Fruit fly (Drosophila melanogaster) whole organism, embryonic: ENCODE results near the gene CG5966.

Experiments
- ATbp ChIP-seq: fragments of 200-800 bp; sonication (Bioruptor generic); optimal IDR thresholded peaks from 2 replicates; lab custom pipeline; 2017; ENCODE audit warnings: missing biosample characterization, mild to moderate bottlenecking, missing genetic modification characterization, missing genetic modification reagents
- CG10979 ChIP-seq: fragments of 200-800 bp; sonication (Bioruptor generic); optimal IDR thresholded peaks from 2 replicates; lab custom pipeline; 2018; ENCODE audit warnings: missing biosample characterization, mild to moderate bottlenecking, missing genetic modification characterization, moderate library complexity
- CG11695 ChIP-seq: fragments of 200-800 bp; sonication (Bioruptor generic); IDR thresholded peaks from 3 replicates; pipeline ENCODE4 v1.3.6; 2022; ENCODE audit warnings: missing biosample characterization, missing genetic modification characterization
- CG1233 ChIP-seq: fragments of 200-800 bp; sonication (Bioruptor generic); optimal IDR thresholded peaks from 4 replicates; lab custom pipeline; 2018; ENCODE audit warnings: missing biosample characterization, mild to moderate bottlenecking, missing genetic modification characterization
- CG13287 ChIP-seq: fragments of 200-800 bp; sonication (Bioruptor generic); IDR thresholded peaks from 2 replicates; pipeline ENCODE4 v1.3.6; 2022; ENCODE audit warnings: missing biosample characterization, missing genetic modification characterization; ENCODE audit not compliant: partially characterized antibody
- CG15514 ChIP-seq: fragments of 200-800 bp; sonication (Bioruptor generic); optimal IDR thresholded peaks from 3 replicates; lab custom pipeline; 2017; ENCODE audit warnings: missing biosample characterization, missing genetic modification characterization, mild to moderate bottlenecking, moderate library complexity, missing genetic modification reagents
- CG16863 ChIP-seq: fragments of 200-800 bp; sonication (Bioruptor generic); optimal IDR thresholded peaks from 3 replicates; lab custom pipeline; 2016; ENCODE audit warnings: missing biosample characterization, missing genetic modification characterization
- CG17186 ChIP-seq: fragments of 200-800 bp; sonication (Bioruptor generic); optimal IDR thresholded peaks from 3 replicates; lab custom pipeline; 2017; ENCODE audit warnings: missing biosample characterization, missing genetic modification reagents, missing genetic modification characterization
- CG17359 ChIP-seq: fragments of 200-800 bp; sonication (Bioruptor generic); optimal IDR thresholded peaks from 3 replicates; lab custom pipeline; 2018; ENCODE audit warnings: missing biosample characterization, mild to moderate bottlenecking, missing genetic modification characterization, moderate library complexity
- CG2202 ChIP-seq: fragments of 200-800 bp; sonication (Bioruptor generic); optimal IDR thresholded peaks from 2 replicates; lab custom pipeline; 2018; ENCODE audit warnings: missing biosample characterization, mild to moderate bottlenecking, missing genetic modification characterization
- CG31224 ChIP-seq: fragments of 200-800 bp; sonication (Bioruptor generic); IDR thresholded peaks from 2 replicates; pipeline ENCODE4 v1.3.6; 2022; ENCODE audit warnings: missing biosample characterization, missing genetic modification characterization
- CG31388 ChIP-seq: fragments of 200-800 bp; sonication (Bioruptor generic); optimal IDR thresholded peaks from 2 replicates; lab custom pipeline; 2016; ENCODE audit warnings: missing biosample characterization, missing genetic modification characterization
- CG4360 ChIP-seq: fragments of 200-800 bp; sonication (Bioruptor generic); IDR thresholded peaks from 2 replicates; pipeline ENCODE4 v1.3.6; 2022; ENCODE audit warnings: missing biosample characterization, missing genetic modification characterization
- CG6175 ChIP-seq: fragments of 200-800 bp; sonication (Bioruptor generic); IDR thresholded peaks from 3 replicates; pipeline ENCODE4 v1.3.6; 2022; ENCODE audit warnings: missing biosample characterization, missing genetic modification characterization
- CG6765 ChIP-seq: fragments of 200-800 bp; sonication (Bioruptor generic); optimal IDR thresholded peaks from 3 replicates; lab custom pipeline; 2017; ENCODE audit warnings: missing biosample characterization, mild to moderate bottlenecking, missing genetic modification characterization
- CG7357 ChIP-seq: fragments of 200-800 bp; sonication (Bioruptor generic); IDR thresholded peaks from 3 replicates; pipeline ENCODE4 v1.3.6; 2022; ENCODE audit warnings: missing biosample characterization, missing genetic modification characterization
- CG8765 ChIP-seq: fragments of 200-800 bp; sonication (Bioruptor generic); IDR thresholded peaks from 2 replicates; pipeline ENCODE4 v1.3.6; 2022; ENCODE audit warnings: missing biosample characterization, missing genetic modification characterization
- Doc2 ChIP-seq: fragments of 200-800 bp; sonication (Bioruptor generic); IDR thresholded peaks from 2 replicates; pipeline ENCODE4 v1.3.6; 2022; ENCODE audit warnings: missing biosample characterization, missing genetic modification characterization
- Dref ChIP-seq: fragments of 200-800 bp; sonication (Bioruptor generic); IDR thresholded peaks from 2 replicates; pipeline ENCODE4 v1.3.6; 2022; ENCODE audit warnings: missing biosample characterization, missing genetic modification characterization
- Fer3 ChIP-seq: fragments of 200-800 bp; sonication (Bioruptor generic); optimal IDR thresholded peaks from 2 replicates; lab custom pipeline; 2018; ENCODE audit warnings: missing biosample characterization, mild to moderate bottlenecking, missing genetic modification characterization, moderate library complexity
- H15 ChIP-seq: fragments of 200-800 bp; sonication (Bioruptor generic); IDR thresholded peaks from 3 replicates; pipeline ENCODE4 v1.3.6; 2022; ENCODE audit warnings: missing biosample characterization, missing genetic modification characterization
- Hmr ChIP-seq: fragments of 200-800 bp; sonication (Bioruptor generic); optimal IDR thresholded peaks from 3 replicates; lab custom pipeline; 2017; ENCODE audit warnings: mild to moderate bottlenecking, missing biosample characterization, missing genetic modification reagents, missing genetic modification characterization
- Lim3 ChIP-seq: fragments of 200-800 bp; sonication (Bioruptor generic); IDR thresholded peaks from 2 replicates; pipeline ENCODE4 v1.3.6; 2022; ENCODE audit warnings: missing biosample characterization, missing genetic modification characterization
- MTF-1 ChIP-seq: fragments of 200-800 bp; sonication (Bioruptor generic); optimal IDR thresholded peaks from 2 replicates; lab custom pipeline; 2018; ENCODE audit warnings: missing biosample characterization, mild to moderate bottlenecking, missing genetic modification characterization, borderline replicate concordance
- Neu2 ChIP-seq: fragments of 200-800 bp; sonication (Bioruptor generic); optimal IDR thresholded peaks from 3 replicates; lab custom pipeline; 2016; ENCODE audit warnings: missing biosample characterization, missing genetic modification characterization, borderline replicate concordance
- Oaz ChIP-seq: fragments of 200-800 bp; sonication (Bioruptor generic); IDR thresholded peaks from 2 replicates; pipeline ENCODE4 v1.3.6; 2022; ENCODE audit warnings: missing biosample characterization, missing genetic modification characterization
- Optix ChIP-seq: fragments of 200-800 bp; sonication (Bioruptor generic); IDR thresholded peaks from 3 replicates; pipeline ENCODE4 v1.3.6; 2022; ENCODE audit warnings: missing biosample characterization, missing genetic modification characterization
- PHDP ChIP-seq: fragments of 200-800 bp; sonication (Bioruptor generic); optimal IDR thresholded peaks from 3 replicates; lab custom pipeline; 2018; ENCODE audit warnings: missing biosample characterization, mild to moderate bottlenecking, missing genetic modification characterization, moderate library complexity
- Ptx1 ChIP-seq: fragments of 200-800 bp; sonication (Bioruptor generic); IDR thresholded peaks from 2 replicates; pipeline ENCODE4 v1.3.6; 2022; ENCODE audit warnings: missing biosample characterization, missing genetic modification characterization
- Rx ChIP-seq: fragments of 200-800 bp; sonication (Bioruptor generic); IDR thresholded peaks from 2 replicates; pipeline ENCODE4 v1.3.6; 2022; ENCODE audit warnings: missing biosample characterization, missing genetic modification characterization
- Sox102F ChIP-seq: fragments of 200-800 bp; sonication (Bioruptor generic); optimal IDR thresholded peaks from 2 replicates; lab custom pipeline; 2018; ENCODE audit warnings: missing biosample characterization, mild to moderate bottlenecking, missing genetic modification characterization, moderate library complexity
- Spps ChIP-seq: fragments of 200-800 bp; sonication (Bioruptor generic); optimal IDR thresholded peaks from 2 replicates; lab custom pipeline; 2018; ENCODE audit warnings: missing biosample characterization, mild to moderate bottlenecking, missing genetic modification characterization
- Vsx1 ChIP-seq: fragments of 200-800 bp; sonication (Bioruptor generic); optimal IDR thresholded peaks from 2 replicates; lab custom pipeline; 2017; ENCODE audit warnings: missing biosample characterization, mild to moderate bottlenecking, missing genetic modification characterization, missing genetic modification reagents
- dysf ChIP-seq: fragments of 200-800 bp; sonication (Bioruptor generic); IDR thresholded peaks from 3 replicates; pipeline ENCODE4 v1.3.6; 2022; ENCODE audit warnings: missing biosample characterization, missing genetic modification characterization
- en ChIP-seq: fragments of 200-800 bp; sonication (Bioruptor generic); optimal IDR thresholded peaks from 2 replicates; lab custom pipeline; 2016; ENCODE audit warnings: missing biosample characterization, missing genetic modification characterization
- fd3F ChIP-seq: fragments of 200-800 bp; sonication (Bioruptor generic); optimal IDR thresholded peaks from 2 replicates; lab custom pipeline; 2018; ENCODE audit warnings: missing biosample characterization, mild to moderate bottlenecking, missing genetic modification characterization, moderate library complexity
- fd96Cb ChIP-seq: fragments of 200-800 bp; sonication (Bioruptor generic); optimal IDR thresholded peaks from 2 replicates; lab custom pipeline; 2018; ENCODE audit warnings: missing biosample characterization, mild to moderate bottlenecking, missing genetic modification characterization, moderate library complexity
- fru ChIP-seq: fragments of >200 bp; optimal IDR thresholded peaks from 2 replicates; lab custom pipeline; 2017
- grau ChIP-seq: fragments of 200-800 bp; optimal IDR thresholded peaks from 3 replicates; lab custom pipeline; 2019; ENCODE audit warnings: missing biosample characterization, mild to moderate bottlenecking, missing genetic modification characterization, moderate library complexity
- gt ChIP-seq: fragments of 200-800 bp; sonication (Bioruptor generic); IDR thresholded peaks from 2 replicates; pipeline ENCODE4 v1.3.6; 2022; ENCODE audit warnings: missing biosample characterization, missing genetic modification characterization
- ham ChIP-seq: fragments of 200-800 bp; sonication (Bioruptor generic); IDR thresholded peaks from 2 replicates; pipeline ENCODE4 v1.3.6; 2022; ENCODE audit warnings: missing biosample characterization, missing genetic modification characterization
- klu ChIP-seq: fragments of 200-800 bp; sonication (Bioruptor generic); IDR thresholded peaks from 2 replicates; pipeline ENCODE4 v1.3.6; 2022; ENCODE audit warnings: missing biosample characterization, missing genetic modification characterization
- mam ChIP-seq: fragments of 200-800 bp; sonication (Bioruptor generic); optimal IDR thresholded peaks from 3 replicates; lab custom pipeline; 2016; ENCODE audit warnings: missing biosample characterization, missing genetic modification characterization
- nerfin-1 ChIP-seq: fragments of 200-800 bp; sonication (Bioruptor generic); optimal IDR thresholded peaks from 3 replicates; lab custom pipeline; 2019; ENCODE audit warnings: missing biosample characterization, mild to moderate bottlenecking, missing genetic modification characterization, moderate library complexity
- pros ChIP-seq: fragments of 200-800 bp; sonication (Bioruptor generic); optimal IDR thresholded peaks from 3 replicates; lab custom pipeline; 2019; ENCODE audit warnings: missing biosample characterization, mild to moderate bottlenecking, missing genetic modification characterization, moderate library complexity
- schlank ChIP-seq: fragments of 200-800 bp; sonication (Bioruptor generic); optimal IDR thresholded peaks from 2 replicates; lab custom pipeline; 2018; ENCODE audit warnings: missing biosample characterization, mild to moderate bottlenecking, missing genetic modification characterization
- sens-2 ChIP-seq: fragments of 200-800 bp; sonication (Bioruptor generic); IDR thresholded peaks from 2 replicates; pipeline ENCODE4 v1.3.6; 2022; ENCODE audit warnings: missing biosample characterization, missing genetic modification characterization
- slou ChIP-seq: fragments of 200-800 bp; sonication (Bioruptor generic); optimal IDR thresholded peaks from 3 replicates; lab custom pipeline; 2016; ENCODE audit warnings: missing biosample characterization, missing genetic modification characterization
- sqz ChIP-seq: fragments of 200-800 bp; sonication (Bioruptor generic); optimal IDR thresholded peaks from 3 replicates; lab custom pipeline; 2018; ENCODE audit warnings: missing biosample characterization, mild to moderate bottlenecking, missing genetic modification characterization
- wdn ChIP-seq: fragments of 200-800 bp; sonication (Bioruptor generic); IDR thresholded peaks from 2 replicates; pipeline ENCODE4 v1.3.6; 2022; ENCODE audit warnings: missing biosample characterization, missing genetic modification characterization
- zen2 ChIP-seq: fragments of 200-800 bp; sonication (Bioruptor generic); IDR thresholded peaks from 3 replicates; pipeline ENCODE4 v1.3.6; 2022; ENCODE audit warnings: missing biosample characterization, missing genetic modification characterization; ENCODE audit not compliant: partially characterized antibody

The CG5966 gene

DNA sequence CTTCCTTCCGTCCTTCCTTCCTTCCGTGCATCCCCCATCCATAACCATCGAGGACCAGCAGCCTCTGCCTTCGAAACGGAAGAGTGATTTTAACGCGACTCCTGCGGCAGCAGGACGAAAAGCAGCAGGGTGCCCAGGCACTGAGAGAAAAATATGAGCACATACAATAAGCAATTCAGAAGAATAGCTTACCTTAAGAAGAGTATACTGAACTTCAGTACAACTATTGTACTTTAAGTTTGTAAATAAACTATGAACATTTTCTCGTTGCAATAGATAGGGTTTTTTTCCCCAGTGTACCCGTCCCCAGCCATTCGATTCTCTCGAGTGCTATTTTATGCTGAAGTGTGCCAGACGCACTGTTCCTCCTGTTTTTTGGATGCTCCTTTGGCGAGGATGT, 43.1 kb downstream of the CG5966 start (continued):
- peak; percentile 61 for TF ChIP-seq MTF-1 (GFP tag; lab: Kevin White, UChicago)
- TF ChIP-seq CG1233 (GFP tag; lab: Kevin White, UChicago) = peak; percentile 74
- TF ChIP-seq PHDP (tag; lab: Kevin White, UChicago) = peak; percentile 71
- peak; percentile 61 for TF ChIP-seq en (GFP tag; lab: Kevin White, UChicago)
- peak; percentile 88 for TF ChIP-seq CG16863 (GFP tag; lab: Kevin White, UChicago)
- peak; percentile 71 for TF ChIP-seq Oaz
- peak; percentile 61 for TF ChIP-seq Fer3 (tag; lab: Kevin White, UChicago)
- peak; percentile 33 for TF ChIP-seq fd3F
- TF ChIP-seq sens-2 = peak; percentile 67
- TF ChIP-seq Hmr = peak; percentile 76
- TF ChIP-seq CG6765 = peak; percentile 1
- 0 out of 2 replicates have a peak, but pooled peaks have one; percentile 29 for TF ChIP-seq Lim3 (GFP tag; lab: Robert Waterston, UW)
- TF ChIP-seq Dref (GFP tag; lab: Robert Waterston, UW) = no peak
- TF ChIP-seq CG10979 (tag; lab: Kevin White, UChicago) = peak; percentile 88
- peak; percentile 25 for TF ChIP-seq CG31388 (GFP tag; lab: Kevin White, UChicago)
- no peak for TF ChIP-seq CG6175 (GFP tag; lab: Robert Waterston, UW)
- peak; percentile 82 for TF ChIP-seq dysf
- peak; percentile 78 for TF ChIP-seq nerfin-1 (tag; lab: Kevin White, UChicago)
- peak; percentile 47 for TF ChIP-seq sqz (GFP tag; lab: Kevin White, UChicago)
- TF ChIP-seq slou (GFP tag; lab: Kevin White, UChicago) = peak; percentile 65
- peak; percentile 55 for TF ChIP-seq CG15514 (GFP tag; lab: Kevin White, UChicago)
- TF ChIP-seq grau (tag; lab: Kevin White, UChicago) = peak; percentile 79
- peak; percentile 47 for TF ChIP-seq Vsx1 (GFP tag; lab: Kevin White, UChicago)
- peak; percentile 80 for TF ChIP-seq Ptx1
- TF ChIP-seq CG13287 (GFP tag; lab: Robert Waterston, UW) = no peak
- TF ChIP-seq schlank (tag; lab: Kevin White, UChicago) = peak; percentile 38
- peak; percentile 79 for TF ChIP-seq CG17359 (tag; lab: Kevin White, UChicago)
- TF ChIP-seq Optix (GFP tag; lab: Robert Waterston, UW) = peak; percentile 73
- peak; percentile 66; the same call in 2 of the 3 replicates for TF ChIP-seq CG11695
- TF ChIP-seq wdn (GFP tag; lab: Robert Waterston, UW) = no peak
- TF ChIP-seq Rx (GFP tag; lab: Robert Waterston, UW) = peak; percentile 48; the same call in 1 of the 2 replicates
- no peak for TF ChIP-seq CG4360 (GFP tag; lab: Robert Waterston, UW)
- peak; percentile 67; the same call in 2 of the 3 replicates for TF ChIP-seq H15 (GFP tag; lab: Robert Waterston, UW)
- TF ChIP-seq mam = peak; percentile 75
- TF ChIP-seq fru = no peak
- TF ChIP-seq CG2202 (tag; lab: Kevin White, UChicago) = peak; percentile 64
- peak; percentile 77 for TF ChIP-seq Sox102F
- TF ChIP-seq Spps (tag; lab: Kevin White, UChicago) = peak; percentile 41
- peak; percentile 16 for TF ChIP-seq pros
- TF ChIP-seq Doc2 (GFP tag; lab: Robert Waterston, UW) = no peak
- peak; percentile 65; the same call in 1 of the 2 replicates for TF ChIP-seq CG8765 (GFP tag; lab: Robert Waterston, UW)
- TF ChIP-seq CG17186 = no peak
- TF ChIP-seq CG31224 (GFP tag; lab: Robert Waterston, UW) = peak; percentile 51
- TF ChIP-seq zen2 (GFP tag; lab: Robert Waterston, UW) = no peak
- 0 out of 2 replicates have a peak, but pooled peaks have one; percentile 19 for TF ChIP-seq klu
- TF ChIP-seq fd96Cb (tag; lab: Kevin White, UChicago) = peak; percentile 75
- no peak for TF ChIP-seq CG7357 (GFP tag; lab: Robert Waterston, UW)
- TF ChIP-seq gt (GFP tag; lab: Robert Waterston, UW) = 0 out of 2 replicates have a peak, but pooled peaks have one; percentile 25
- peak; percentile 85 for TF ChIP-seq ATbp (GFP tag; lab: Kevin White, UChicago)
- TF ChIP-seq ham (GFP tag; lab: Robert Waterston, UW) = no peak
- peak; percentile 23 for TF ChIP-seq Neu2 (GFP tag; lab: Kevin White, UChicago)
